Worm (Caenorhabditis elegans) whole organism, midembryonic: Measurements from ENCODE around the gene pqn-78.
"Not testable (repeated sequence)": the region's sequence is repeated elsewhere in the genome, so short reads cannot be mapped to it uniquely, and the experiment has no call there.

Experiments
- T22C8.4 ChIP-seq: fragments of 200-800 bp; sonication (Bioruptor generic); IDR thresholded peaks from 2 replicates; pipeline ENCODE4 v1.3.6; 2022; ENCODE audit warnings: missing genetic modification characterization, missing compliant biosample characterization
- klf-2 ChIP-seq: fragments of 200-800 bp; sonication (Bioruptor generic); conservative IDR thresholded peaks from 2 replicates; pipeline ENCODE4 v1.3.6; 2022; ENCODE audit warnings: missing genetic modification reagents, missing genetic modification characterization, missing compliant biosample characterization
- ref-1 ChIP-seq: fragments of 200-800 bp; sonication (Bioruptor generic); conservative IDR thresholded peaks from 2 replicates; pipeline ENCODE4 v1.3.6; 2022; ENCODE audit warnings: missing genetic modification reagents, missing genetic modification characterization, missing compliant biosample characterization
- tab-1 ChIP-seq: fragments of 200-800 bp; sonication (Bioruptor generic); IDR thresholded peaks from 2 replicates; pipeline ENCODE4 v1.3.6; 2022; ENCODE audit warnings: missing genetic modification characterization, missing compliant biosample characterization
- ztf-23 ChIP-seq: fragments of 200-800 bp; sonication (Bioruptor generic); IDR thresholded peaks from 2 replicates; pipeline ENCODE4 v1.3.6; 2022; ENCODE audit warnings: missing genetic modification reagents, missing genetic modification characterization, missing compliant biosample characterization

DNA sequence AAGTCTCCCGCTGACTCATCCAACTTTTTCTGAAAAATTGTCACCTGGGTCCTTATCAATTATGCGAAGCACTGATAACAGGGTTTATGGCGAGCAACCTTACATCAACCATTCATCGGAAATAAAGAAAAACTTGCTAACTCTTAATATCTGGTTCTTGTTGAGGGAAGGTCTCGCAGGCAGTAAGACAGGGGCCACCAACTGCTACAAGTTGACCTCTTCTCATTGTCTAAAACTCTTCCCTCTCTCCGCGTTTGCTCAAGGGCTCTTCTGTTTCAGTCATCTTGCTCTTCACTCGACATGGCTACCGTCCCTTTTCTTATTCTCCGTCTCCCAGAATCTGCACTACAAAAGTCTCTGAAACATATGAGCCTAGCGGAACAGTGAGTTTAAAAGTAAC is 40.6 kb upstream of the pqn-78 start, which contains the start of gene Y105C5A.10:
- not testable (repeated sequence) for TF ChIP-seq T22C8.4, ztf-23, ref-1, klf-2, tab-1 (GFP tag; lab: Robert Waterston, UW)
